Worm (Caenorhabditis elegans) whole organism, L1 larva: Measurements from ENCODE around the gene C55A6.1.

Experiments used
- C04F5.9 ChIP-seq: sonication (generic microtip); optimal IDR thresholded peaks from 2 replicates; lab custom pipeline; 2016; ENCODE audit warnings: missing genetic modification characterization, missing compliant biosample characterization
- aha-1 ChIP-seq: fragments of 150-350 bp; optimal IDR thresholded peaks from 2 replicates; lab custom pipeline; 2014; ENCODE audit warnings: missing biosample characterization, missing genetic modification characterization
- aly-2 ChIP-seq: fragments of 150-350 bp; optimal IDR thresholded peaks from 2 replicates; lab custom pipeline; 2014; ENCODE audit warnings: missing biosample characterization, missing genetic modification characterization
- blmp-1 ChIP-seq: fragments of 150-350 bp; optimal IDR thresholded peaks from 2 replicates; lab custom pipeline; 2014; ENCODE audit warnings: missing biosample characterization, missing genetic modification characterization
- ceh-63 ChIP-seq: fragments of 200-800 bp; sonication (Bioruptor generic); optimal IDR thresholded peaks from 2 replicates; lab custom pipeline; 2018; ENCODE audit warnings: mild to moderate bottlenecking, missing genetic modification characterization, missing compliant biosample characterization
- ceh-88 ChIP-seq: fragments of 200-800 bp; sonication (Bioruptor generic); IDR thresholded peaks from 2 replicates; pipeline ENCODE4 v1.3.6; 2022; ENCODE audit warnings: missing genetic modification characterization, missing compliant biosample characterization
- ceh-90 ChIP-seq: sonication (generic microtip); optimal IDR thresholded peaks from 2 replicates; lab custom pipeline; 2016; ENCODE audit warnings: missing genetic modification characterization, missing compliant biosample characterization
- ces-1 ChIP-seq: fragments of 150-350 bp; optimal IDR thresholded peaks from 2 replicates; lab custom pipeline; 2014; ENCODE audit warnings: missing biosample characterization, missing genetic modification reagents, missing genetic modification characterization
- elt-2 ChIP-seq: sonication (generic microtip); optimal IDR thresholded peaks from 2 replicates; lab custom pipeline; 2016; ENCODE audit warnings: missing genetic modification characterization, mild to moderate bottlenecking, inconsistent platforms, missing compliant biosample characterization, missing genetic modification reagents
- elt-3 ChIP-seq, 6 experiments: fragments of 150-350 bp in 1 of 6; sonication (generic microtip); optimal IDR thresholded peaks; 2 replicates each; lab custom pipeline; 2017 to 2018; ENCODE audit warnings: missing biosample characterization in 6 of 6, missing genetic modification characterization in 6 of 6, inconsistent platforms in 1 of 6
- ets-5 ChIP-seq: fragments of 200-800 bp; sonication (Bioruptor generic); IDR thresholded peaks from 2 replicates; pipeline ENCODE4 v1.3.6; 2022; ENCODE audit warnings: missing genetic modification characterization, missing compliant biosample characterization
- fkh-4 ChIP-seq: sonication (generic microtip); optimal IDR thresholded peaks from 2 replicates; lab custom pipeline; 2016; ENCODE audit warnings: missing compliant biosample characterization, missing genetic modification characterization, borderline replicate concordance
- fkh-8 ChIP-seq: sonication (generic microtip); optimal IDR thresholded peaks from 2 replicates; lab custom pipeline; 2016; ENCODE audit warnings: mild to moderate bottlenecking, missing genetic modification characterization, missing compliant biosample characterization
- grh-1 ChIP-seq: fragments of 200-800 bp; sonication (Bioruptor generic); IDR thresholded peaks from 2 replicates; pipeline ENCODE4 v1.3.6; 2022; ENCODE audit warnings: missing genetic modification reagents, missing genetic modification characterization, missing compliant biosample characterization
- hlh-17 ChIP-seq: fragments of 200-800 bp; sonication (Bioruptor generic); optimal IDR thresholded peaks from 2 replicates; lab custom pipeline; 2018; ENCODE audit warnings: missing genetic modification characterization, mild to moderate bottlenecking, missing compliant biosample characterization, moderate library complexity, borderline replicate concordance
- hlh-4 ChIP-seq: sonication (generic microtip); optimal IDR thresholded peaks from 2 replicates; lab custom pipeline; 2016; ENCODE audit warnings: mild to moderate bottlenecking, missing genetic modification characterization, missing compliant biosample characterization
- isw-1 ChIP-seq: fragments of 200-800 bp; sonication (Bioruptor generic); IDR thresholded peaks from 2 replicates; pipeline ENCODE4 v1.3.6; 2022; ENCODE audit warnings: missing genetic modification characterization, missing compliant biosample characterization
- lin-14 ChIP-seq: fragments of 200-800 bp; sonication (Bioruptor generic); optimal IDR thresholded peaks from 2 replicates; lab custom pipeline; 2018; ENCODE audit warnings: mild to moderate bottlenecking, missing genetic modification characterization, moderate library complexity, missing compliant biosample characterization
- lin-35 ChIP-seq, 2 experiments: fragments of 150-350 bp; optimal IDR thresholded peaks; 2 replicates each; lab custom pipeline; 2014; ENCODE audit warnings: missing biosample characterization in 2 of 2, missing genetic modification characterization in 2 of 2, missing genetic modification reagents in 2 of 2
- lsy-2 ChIP-seq, 2 experiments: fragments of 150-350 bp; optimal IDR thresholded peaks; 2 replicates each; lab custom pipeline; 2014; ENCODE audit warnings: missing biosample characterization in 2 of 2, missing genetic modification characterization in 2 of 2
- mab-9 ChIP-seq: fragments of 200-800 bp; sonication (Bioruptor generic); IDR thresholded peaks from 2 replicates; pipeline ENCODE4 v1.3.6; 2022; ENCODE audit warnings: missing genetic modification reagents, missing genetic modification characterization, missing compliant biosample characterization
- mdl-1 ChIP-seq, 2 experiments: fragments of 150-350 bp; optimal IDR thresholded peaks; 2 replicates each; lab custom pipeline; 2014 to 2017; ENCODE audit warnings: missing biosample characterization in 2 of 2, missing genetic modification characterization in 2 of 2, inconsistent platforms in 1 of 2
- mef-2 ChIP-seq: fragments of 150-350 bp; optimal IDR thresholded peaks from 2 replicates; lab custom pipeline; 2014; ENCODE audit warnings: missing biosample characterization, missing genetic modification characterization
- nhr-11 ChIP-seq: fragments of 150-350 bp; optimal IDR thresholded peaks from 2 replicates; lab custom pipeline; 2014; ENCODE audit warnings: missing biosample characterization, missing genetic modification characterization
- nhr-12 ChIP-seq: sonication (generic microtip); optimal IDR thresholded peaks from 2 replicates; lab custom pipeline; 2017; ENCODE audit warnings: missing biosample characterization, missing genetic modification characterization
- nhr-19 ChIP-seq: fragments of 200-800 bp; sonication (Bioruptor generic); conservative IDR thresholded peaks from 2 replicates; pipeline ENCODE4 v1.3.6; 2022; ENCODE audit warnings: missing genetic modification characterization, missing compliant biosample characterization
- nhr-20 ChIP-seq: sonication (generic microtip); optimal IDR thresholded peaks from 2 replicates; lab custom pipeline; 2016; ENCODE audit warnings: mild to moderate bottlenecking, missing genetic modification characterization, missing compliant biosample characterization
- nhr-47 ChIP-seq: sonication (generic microtip); optimal IDR thresholded peaks from 2 replicates; lab custom pipeline; 2016; ENCODE audit warnings: mild to moderate bottlenecking, missing genetic modification characterization, moderate library complexity, missing compliant biosample characterization
- nhr-71 ChIP-seq: sonication (generic microtip); optimal IDR thresholded peaks from 2 replicates; lab custom pipeline; 2016; ENCODE audit warnings: mild to moderate bottlenecking, missing genetic modification characterization, moderate library complexity, missing compliant biosample characterization
- nhr-77 ChIP-seq: fragments of 150-350 bp; optimal IDR thresholded peaks from 2 replicates; lab custom pipeline; 2014; ENCODE audit warnings: missing biosample characterization, missing genetic modification characterization
- nhr-84 ChIP-seq: sonication (generic microtip); optimal IDR thresholded peaks from 2 replicates; lab custom pipeline; 2017; ENCODE audit warnings: missing biosample characterization, missing genetic modification characterization
- nhr-90 ChIP-seq: sonication (generic microtip); optimal IDR thresholded peaks from 2 replicates; lab custom pipeline; 2016; ENCODE audit warnings: mild to moderate bottlenecking, missing genetic modification characterization, missing compliant biosample characterization; ENCODE audit not compliant: poor library complexity
- pag-3 ChIP-seq: sonication (generic microtip); optimal IDR thresholded peaks from 2 replicates; lab custom pipeline; 2017; ENCODE audit warnings: missing genetic modification characterization, mild to moderate bottlenecking, missing compliant biosample characterization, antibody characterized with exemption, borderline replicate concordance; ENCODE audit not compliant: insufficient read depth
- rnt-1 ChIP-seq: sonication (generic microtip); optimal IDR thresholded peaks from 2 replicates; lab custom pipeline; 2016; ENCODE audit warnings: mild to moderate bottlenecking, missing genetic modification characterization, moderate library complexity, missing compliant biosample characterization
- snpc-4 ChIP-seq: fragments of 150-350 bp; optimal IDR thresholded peaks from 2 replicates; lab custom pipeline; 2014; ENCODE audit warnings: missing biosample characterization, missing genetic modification characterization
- sptf-1 ChIP-seq: fragments of 150-350 bp; optimal IDR thresholded peaks from 2 replicates; lab custom pipeline; 2014; ENCODE audit warnings: missing biosample characterization, missing genetic modification characterization
- sup-37 ChIP-seq: fragments of 200-800 bp; sonication (Bioruptor generic); optimal IDR thresholded peaks from 2 replicates; lab custom pipeline; 2018; ENCODE audit warnings: mild to moderate bottlenecking, missing genetic modification characterization, missing compliant biosample characterization
- unc-86 ChIP-seq: sonication (generic microtip); optimal IDR thresholded peaks from 2 replicates; lab custom pipeline; 2016; ENCODE audit warnings: missing genetic modification characterization, missing compliant biosample characterization
- zip-4 ChIP-seq: fragments of 200-800 bp; sonication (Bioruptor generic); optimal IDR thresholded peaks from 2 replicates; lab custom pipeline; 2018; ENCODE audit warnings: mild to moderate bottlenecking, missing genetic modification characterization, moderate library complexity, missing compliant biosample characterization
- ztf-4 ChIP-seq: fragments of 150-350 bp; optimal IDR thresholded peaks from 2 replicates; lab custom pipeline; 2014; ENCODE audit warnings: missing biosample characterization, missing genetic modification characterization

Gene C55A6.1

ce11 chrV:11499786-11500185 lies 5.0 kb downstream of the C55A6.1 start:
- TF ChIP-seq lsy-2 (tag; optimal IDR thresholded peaks at IDR 0.05; lab: Kevin White, UChicago) = no peak
- no peak for TF ChIP-seq ces-1 (GFP tag; lab: Kevin White, UChicago)
- TF ChIP-seq lin-14 (GFP tag; lab: Kevin White, UChicago) = peak; percentile 48
- peak; percentile 40 for TF ChIP-seq blmp-1
- TF ChIP-seq nhr-47 (tag; lab: Kevin White, UChicago) = no peak
- no peak for TF ChIP-seq ceh-88 (GFP tag; lab: Robert Waterston, UW)
- no peak for TF ChIP-seq ztf-4 (tag; lab: Kevin White, UChicago)
- no peak for TF ChIP-seq fkh-4
- no peak for TF ChIP-seq aly-2 (tag; lab: Kevin White, UChicago)
- TF ChIP-seq pag-3 (tag; lab: Kevin White, UChicago) = no peak

- TF ChIP-seq nhr-11 (no peak), fkh-8 (tag; lab: Kevin White, UChicago) (no peak), ets-5 (GFP tag; lab: Robert Waterston, UW) (no peak), nhr-84 (tag; lab: Kevin White, UChicago) (no peak), snpc-4 (tag; lab: Kevin White, UChicago) (no peak)
Measured at ce11 chrV:11497475-11497874, 7.3 kb downstream of the C55A6.1 start.

ce11 chrV:11496283-11496682 lies 8.5 kb downstream of the C55A6.1 start, which contains the start of gene htrl-1:
htrl-1 (minus strand) TSS chrV:11496383.
- TF ChIP-seq rnt-1 (tag; lab: Kevin White, UChicago) (no peak), mdl-1 (tag; optimal IDR thresholded peaks at IDR 0.05; lab: Kevin White, UChicago) (no peak), elt-3 (tag; optimal IDR thresholded peaks at IDR 0.05; lab: Kevin White, UChicago) (no peak), aha-1 (tag; lab: Kevin White, UChicago) (no peak), ceh-90 (tag; lab: Kevin White, UChicago) (no peak)

- TF ChIP-seq ces-1 (GFP tag; lab: Kevin White, UChicago) (no peak), zip-4 (GFP tag; lab: Kevin White, UChicago) (no peak), isw-1 (GFP tag; lab: Robert Waterston, UW) (no peak), C04F5.9 (tag; lab: Kevin White, UChicago) (no peak), nhr-77 (tag; lab: Kevin White, UChicago) (no peak), hlh-4 (no peak), nhr-20 (tag; lab: Kevin White, UChicago) (no peak), nhr-12 (tag; lab: Kevin White, UChicago) (no peak), sup-37 (GFP tag; lab: Kevin White, UChicago) (no peak), nhr-84 (tag; lab: Kevin White, UChicago) (no peak), mef-2 (tag; lab: Kevin White, UChicago) (no peak), nhr-71 (tag; lab: Kevin White, UChicago) (no peak), ceh-63 (GFP tag; lab: Kevin White, UChicago) (no peak)
Measured at ce11 chrV:11492456-11492855, 12.3 kb downstream of the C55A6.1 start, which contains the start of gene T11F9.21. T11F9.21 (plus strand) TSS chrV:11492756.

- peak; percentile 21 for TF ChIP-seq nhr-20 (tag; lab: Kevin White, UChicago)
- peak; percentile 20 for TF ChIP-seq rnt-1 (tag; lab: Kevin White, UChicago)
- no peak for TF ChIP-seq pag-3 (tag; lab: Kevin White, UChicago)
- peak; percentile 18 for TF ChIP-seq blmp-1
Measured at ce11 chrV:11490382-11490781, 14.4 kb downstream of the C55A6.1 start, which contains the start of gene dhs-19. dhs-19 (minus strand) TSS chrV:11490482.

ce11 chrV:11488288-11488687 lies 16.5 kb downstream of the C55A6.1 start:
- TF ChIP-seq hlh-17 (GFP tag; lab: Kevin White, UChicago) = no peak
- no peak for TF ChIP-seq unc-86 (tag; lab: Kevin White, UChicago)
- no peak for TF ChIP-seq grh-1 (GFP tag; lab: Robert Waterston, UW)
- no peak for TF ChIP-seq nhr-19 (GFP tag; lab: Robert Waterston, UW)
- TF ChIP-seq nhr-77 (tag; lab: Kevin White, UChicago) = no peak
- no peak for TF ChIP-seq pag-3 (tag; lab: Kevin White, UChicago)
- TF ChIP-seq mab-9 (GFP tag; lab: Robert Waterston, UW) = no peak
- no peak for TF ChIP-seq fkh-8 (tag; lab: Kevin White, UChicago)
- no peak for TF ChIP-seq lin-35 (GFP tag; optimal IDR thresholded peaks at IDR 0.05; lab: Kevin White, UChicago)
- TF ChIP-seq sptf-1 (tag; lab: Kevin White, UChicago) = no peak
- TF ChIP-seq elt-2 (tag; lab: Kevin White, UChicago) = no peak
- no peak for TF ChIP-seq nhr-90 (tag; lab: Kevin White, UChicago)
- TF ChIP-seq, all 84 proteins: peak for 0
